Fruit fly (Drosophila melanogaster) whole organism, adult: ENCODE data around the gene TfIIEalpha.

Experiments used
- CG11617 ChIP-seq: fragments of 200-800 bp; sonication (Bioruptor generic); optimal IDR thresholded peaks from 2 replicates; lab custom pipeline; 2017; ENCODE audit warnings: mild to moderate bottlenecking, missing biosample characterization, missing genetic modification reagents, missing genetic modification characterization
- CG12768 ChIP-seq: fragments of 200-800 bp; sonication (Bioruptor generic); optimal IDR thresholded peaks from 2 replicates; lab custom pipeline; 2017; ENCODE audit warnings: missing biosample characterization, missing genetic modification characterization, mild to moderate bottlenecking, moderate library complexity, missing genetic modification reagents
- CG14711 ChIP-seq: fragments of 200-800 bp; sonication (Bioruptor generic); optimal IDR thresholded peaks from 2 replicates; lab custom pipeline; 2018; ENCODE audit warnings: missing biosample characterization, mild to moderate bottlenecking, missing genetic modification characterization, moderate library complexity
- CG1620 ChIP-seq: fragments of 200-800 bp; sonication (Bioruptor generic); optimal IDR thresholded peaks from 2 replicates; lab custom pipeline; 2016; ENCODE audit warnings: missing biosample characterization, missing genetic modification characterization
- CG33017 ChIP-seq: fragments of 200-800 bp; sonication (Bioruptor generic); optimal IDR thresholded peaks from 2 replicates; lab custom pipeline; 2018; ENCODE audit warnings: missing biosample characterization, mild to moderate bottlenecking, missing genetic modification characterization, moderate library complexity
- CG5204 ChIP-seq: fragments of 200-800 bp; sonication (Bioruptor generic); optimal IDR thresholded peaks from 2 replicates; lab custom pipeline; 2016; ENCODE audit warnings: missing biosample characterization, missing genetic modification characterization
- CG7045 ChIP-seq: fragments of 200-800 bp; sonication (Bioruptor generic); optimal IDR thresholded peaks from 2 replicates; lab custom pipeline; 2017; ENCODE audit warnings: missing biosample characterization, mild to moderate bottlenecking, missing genetic modification characterization
- CG7101 ChIP-seq: fragments of 200-800 bp; sonication (Bioruptor generic); optimal IDR thresholded peaks from 2 replicates; lab custom pipeline; 2018; ENCODE audit warnings: missing biosample characterization, mild to moderate bottlenecking, missing genetic modification characterization, moderate library complexity
- Clk ChIP-seq: fragments of 200-800 bp; sonication (Bioruptor generic); optimal IDR thresholded peaks from 2 replicates; lab custom pipeline; 2017; ENCODE audit warnings: missing biosample characterization, missing genetic modification characterization
- Crg-1 ChIP-seq: fragments of 200-800 bp; sonication (Bioruptor generic); optimal IDR thresholded peaks from 2 replicates; lab custom pipeline; 2016; ENCODE audit warnings: missing biosample characterization, missing genetic modification characterization
- Hr96 ChIP-seq: fragments of 200-800 bp; sonication (Bioruptor generic); optimal IDR thresholded peaks from 2 replicates; lab custom pipeline; 2016; ENCODE audit warnings: missing biosample characterization, missing genetic modification characterization
- Mnt ChIP-seq: fragments of 200-800 bp; sonication (Bioruptor generic); optimal IDR thresholded peaks from 2 replicates; lab custom pipeline; 2016; ENCODE audit warnings: missing biosample characterization, mild to moderate bottlenecking, missing genetic modification characterization
- bab1 ChIP-seq: fragments of 200-800 bp; sonication (Bioruptor generic); optimal IDR thresholded peaks from 3 replicates; lab custom pipeline; 2019; ENCODE audit warnings: missing biosample characterization, mild to moderate bottlenecking, missing genetic modification characterization, moderate library complexity
- cic ChIP-seq: fragments of 200-800 bp; sonication (Bioruptor generic); optimal IDR thresholded peaks from 2 replicates; lab custom pipeline; 2017; ENCODE audit warnings: missing biosample characterization, mild to moderate bottlenecking, missing genetic modification characterization, moderate library complexity
- cnc ChIP-seq, 2 experiments: fragments of >200 bp; optimal IDR thresholded peaks; 2 replicates each; lab custom pipeline; 2017
- kay ChIP-seq: fragments of 200-800 bp; sonication (Bioruptor generic); peaks from one replicate; lab custom pipeline; 2016; ENCODE audit warnings: missing biosample characterization, missing genetic modification characterization, borderline replicate concordance
- ovo ChIP-seq: fragments of 200-800 bp; sonication (Bioruptor generic); optimal IDR thresholded peaks from 2 replicates; lab custom pipeline; 2016; ENCODE audit warnings: missing biosample characterization, missing genetic modification characterization
- pad ChIP-seq: fragments of 200-800 bp; sonication (Bioruptor generic); optimal IDR thresholded peaks from 3 replicates; lab custom pipeline; 2017; ENCODE audit warnings: missing biosample characterization, missing genetic modification characterization, mild to moderate bottlenecking, moderate library complexity, missing genetic modification reagents
- tj ChIP-seq: fragments of 200-800 bp; sonication (Bioruptor generic); optimal IDR thresholded peaks from 3 replicates; lab custom pipeline; 2017; ENCODE audit warnings: missing biosample characterization, mild to moderate bottlenecking, missing genetic modification characterization, moderate library complexity
- toe ChIP-seq: fragments of 200-800 bp; sonication (Bioruptor generic); optimal IDR thresholded peaks from 2 replicates; lab custom pipeline; 2016; ENCODE audit warnings: missing biosample characterization, missing genetic modification characterization

Gene TfIIEalpha

dm6 chr3L:11689832-11690602 lies 8.2 kb downstream of the TfIIEalpha start:
- TF ChIP-seq bab1 (GFP tag; lab: Kevin White, UChicago) = no peak
- no peak for TF ChIP-seq Clk (GFP tag; lab: Kevin White, UChicago)
- TF ChIP-seq CG11617 (GFP tag; lab: Kevin White, UChicago) = peak; percentile 70
- no peak for TF ChIP-seq CG5204 (GFP tag; lab: Kevin White, UChicago)
- no peak for TF ChIP-seq kay (GFP tag; lab: Kevin White, UChicago)
- TF ChIP-seq pad (GFP tag; lab: Kevin White, UChicago) = no peak
- peak; percentile 73 for TF ChIP-seq CG7101 (tag; lab: Kevin White, UChicago)
- peak; percentile 24 for TF ChIP-seq Crg-1
- no peak for TF ChIP-seq cnc (optimal IDR thresholded peaks at IDR 0.05; lab: Kevin White, UChicago)
- TF ChIP-seq tj (GFP tag; lab: Kevin White, UChicago) = no peak
- no peak for TF ChIP-seq Hr96 (GFP tag; lab: Kevin White, UChicago)
- no peak for TF ChIP-seq toe (GFP tag; lab: Kevin White, UChicago)
- peak; percentile 56 for TF ChIP-seq CG33017 (tag; lab: Kevin White, UChicago)
- no peak for TF ChIP-seq CG14711
- no peak for TF ChIP-seq CG1620 (GFP tag; lab: Kevin White, UChicago)
- peak; percentile 74 for TF ChIP-seq Mnt
- TF ChIP-seq ovo (GFP tag; lab: Kevin White, UChicago) = peak; percentile 51
- no peak for TF ChIP-seq CG12768 (GFP tag; lab: Kevin White, UChicago)
- TF ChIP-seq CG7045 (GFP tag; lab: Kevin White, UChicago) = peak; percentile 3
- peak; percentile 92 for TF ChIP-seq cic (GFP tag; lab: Kevin White, UChicago)

dm6 chr3L:11691203-11691797 lies 9.5 kb downstream of the TfIIEalpha start, which contains the start of the genes Pldn and CG14135:
Gene Pldn, minus strand, starts transcription at chr3L:11691399.
Gene CG14135, plus strand, starts transcription at chr3L:11691571.
- TF ChIP-seq CG12768 (GFP tag; lab: Kevin White, UChicago) = no peak
- TF ChIP-seq bab1 (GFP tag; lab: Kevin White, UChicago) = peak; percentile 2
- TF ChIP-seq kay (GFP tag; lab: Kevin White, UChicago) = peak; percentile 90

- TF ChIP-seq cnc (optimal IDR thresholded peaks at IDR 0.05; lab: Kevin White, UChicago) (no peak), CG7101 (tag; lab: Kevin White, UChicago) (no peak), ovo (GFP tag; lab: Kevin White, UChicago) (no peak), Clk (GFP tag; lab: Kevin White, UChicago) (no peak), Hr96 (GFP tag; lab: Kevin White, UChicago) (no peak), tj (GFP tag; lab: Kevin White, UChicago) (no peak), kay (GFP tag; lab: Kevin White, UChicago) (no peak)
Measured at dm6 chr3L:11692853-11693252, 11.0 kb downstream of the TfIIEalpha start.

dm6 chr3L:11695063-11695462 lies 13.2 kb downstream of the TfIIEalpha start:
- TF ChIP-seq CG1620 (GFP tag; lab: Kevin White, UChicago) = no peak
- no peak for TF ChIP-seq toe (GFP tag; lab: Kevin White, UChicago)
- no peak for TF ChIP-seq ovo (GFP tag; lab: Kevin White, UChicago)
- TF ChIP-seq Crg-1 = no peak
- no peak for TF ChIP-seq CG7045 (GFP tag; lab: Kevin White, UChicago)
- no peak for TF ChIP-seq tj (GFP tag; lab: Kevin White, UChicago)
- no peak for TF ChIP-seq cnc (optimal IDR thresholded peaks at IDR 0.05; lab: Kevin White, UChicago)
- TF ChIP-seq CG5204 (GFP tag; lab: Kevin White, UChicago) = no peak
- no peak for TF ChIP-seq CG14711
- no peak for TF ChIP-seq Mnt
- TF ChIP-seq CG12768 (GFP tag; lab: Kevin White, UChicago) = no peak
- TF ChIP-seq bab1 (GFP tag; lab: Kevin White, UChicago) = no peak
- TF ChIP-seq cic (GFP tag; lab: Kevin White, UChicago) = no peak
- TF ChIP-seq pad (GFP tag; lab: Kevin White, UChicago) = no peak
- TF ChIP-seq kay (GFP tag; lab: Kevin White, UChicago) = no peak
- TF ChIP-seq CG33017 (tag; lab: Kevin White, UChicago) = no peak
- TF ChIP-seq CG7101 (tag; lab: Kevin White, UChicago) = no peak
- no peak for TF ChIP-seq Clk (GFP tag; lab: Kevin White, UChicago)
- no peak for TF ChIP-seq Hr96 (GFP tag; lab: Kevin White, UChicago)
- TF ChIP-seq CG11617 (GFP tag; lab: Kevin White, UChicago) = no peak

DNA sequence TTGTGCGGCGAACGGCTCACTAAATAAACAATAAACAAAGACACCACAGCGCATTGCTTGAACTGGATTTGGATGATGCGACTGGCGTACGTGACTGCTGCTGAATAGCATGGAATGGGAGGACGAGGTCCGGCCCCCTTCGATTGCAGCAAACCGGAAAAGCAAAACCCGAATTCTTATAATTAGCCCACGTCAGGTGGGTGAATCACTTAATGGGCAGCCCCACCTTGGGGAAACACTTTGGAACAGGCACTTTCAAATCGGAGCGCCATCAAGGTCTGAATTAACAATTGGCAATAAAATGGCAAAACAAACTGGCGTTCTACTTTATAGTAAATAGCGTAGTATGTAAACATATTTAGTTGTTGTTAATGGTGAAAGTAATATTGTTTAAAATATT lies 14.0 kb downstream of the TfIIEalpha start:
- TF ChIP-seq kay (GFP tag; lab: Kevin White, UChicago) (peak; percentile 18), CG12768 (GFP tag; lab: Kevin White, UChicago) (no peak)
